Worm (Caenorhabditis elegans): ENCODE data around the gene epi-1.

Gene epi-1

DNA sequence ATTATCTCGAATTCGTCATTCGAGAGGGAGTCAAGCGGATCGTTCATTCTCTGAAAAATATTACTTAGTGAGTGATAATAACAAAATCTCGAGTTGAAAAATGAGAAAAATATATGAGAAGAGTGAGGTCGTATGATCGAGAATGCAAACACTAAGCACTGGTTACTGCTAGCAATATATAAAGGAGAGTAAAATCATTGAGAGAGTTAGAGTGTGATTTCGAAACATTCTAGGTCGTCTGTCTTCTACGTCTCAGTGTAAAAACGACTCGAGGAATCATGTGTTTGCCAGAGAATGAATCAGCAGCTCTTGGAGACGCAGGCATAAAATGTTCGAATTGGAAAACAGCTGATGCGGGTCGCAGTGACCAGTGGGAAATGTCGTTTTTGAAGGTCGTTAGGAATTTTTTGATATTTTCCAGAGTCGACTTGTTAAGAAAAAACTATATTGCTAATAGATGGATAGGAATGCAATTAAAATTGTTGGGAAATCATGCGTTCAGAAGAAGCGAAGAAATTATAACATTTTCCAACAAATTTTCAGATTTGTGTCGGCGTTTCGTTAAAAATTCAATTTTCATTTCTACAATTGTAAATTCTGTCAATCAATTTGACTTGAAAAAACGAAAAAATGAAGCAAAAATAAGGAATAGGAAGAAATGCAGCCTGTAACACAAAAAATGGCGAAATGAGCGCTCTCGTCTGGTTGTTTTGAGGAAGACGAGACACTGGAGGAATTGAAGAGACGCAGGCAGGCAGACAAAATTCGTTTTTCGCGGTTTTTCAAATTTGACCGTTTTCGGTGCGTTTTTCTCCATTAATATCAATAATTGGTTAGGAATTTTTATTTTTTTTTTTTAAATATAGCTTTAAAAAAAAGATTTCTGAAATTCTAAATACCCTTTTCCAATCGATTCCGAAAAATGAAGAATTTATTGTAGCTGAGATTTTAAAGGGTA, 30.7 kb downstream of the epi-1 start, which contains the start of gene allo-1 (continued):
- TF ChIP-seq hmg-1.2 (GFP tag; IDR thresholded peaks at IDR 0.05) (peak; percentile 100), attf-5 (GFP tag; optimal IDR thresholded peaks at IDR 0.05) (peak; percentile 90), nhr-90 (tag; optimal IDR thresholded peaks at IDR 0.05) (no peak), lin-40 (tag; optimal IDR thresholded peaks at IDR 0.05) (peak; percentile 52), cebp-1 (GFP tag; IDR thresholded peaks at IDR 0.05) (peak; percentile 97), cebp-1 (tag; optimal IDR thresholded peaks at IDR 0.05) (peak; percentile 98), ztf-25 (GFP tag; IDR thresholded peaks at IDR 0.05) (no peak), pbrm-1 (GFP tag; IDR thresholded peaks at IDR 0.05) (peak; percentile 49; the same call in 1 of the 2 replicates), madf-10 (tag; optimal IDR thresholded peaks at IDR 0.05) (peak; percentile 4), hlh-12 (tag; optimal IDR thresholded peaks at IDR 0.05) (no peak), K12H6.12 (tag; optimal IDR thresholded peaks at IDR 0.05) (peak; percentile 10), bed-2 (GFP tag; IDR thresholded peaks at IDR 0.05) (no peak), nhr-80 (tag; optimal IDR thresholded peaks at IDR 0.05) (peak; percentile 74), snpc-1.1 (tag; optimal IDR thresholded peaks at IDR 0.05; ENCODE audit: insufficient read depth) (no peak)

DNA sequence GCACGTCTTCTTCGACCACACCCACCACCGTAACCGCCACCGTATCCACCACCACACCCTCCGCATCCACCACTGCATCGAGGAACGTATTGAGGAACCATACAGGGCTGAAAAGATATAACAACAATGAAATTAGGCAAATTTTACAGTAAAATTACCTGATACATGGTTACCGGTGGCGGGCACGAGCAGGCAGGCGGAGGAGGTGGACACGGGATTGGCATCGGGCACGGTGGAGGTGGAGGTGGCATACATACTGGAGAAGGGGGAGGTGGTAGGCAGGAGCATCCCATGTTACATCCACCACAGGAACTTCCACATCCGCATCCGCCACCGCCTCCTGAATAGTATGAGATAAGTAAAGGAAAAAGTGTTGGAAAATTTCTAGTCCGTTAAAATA, 31.9 kb downstream of the epi-1 start:
- TF ChIP-seq snpc-1.3 (tag; optimal IDR thresholded peaks at IDR 0.05; ENCODE audit: insufficient read depth) (no peak), ztf-18 (tag; optimal IDR thresholded peaks at IDR 0.05) (no peak), ceh-58 (GFP tag; IDR thresholded peaks at IDR 0.05) (0 out of 2 replicates have a peak, but pooled peaks have one; percentile 49), pha-4 (tag; optimal IDR thresholded peaks at IDR 0.05) (no peak), let-526 (GFP tag; IDR thresholded peaks at IDR 0.05) (no peak), D2030.7 (GFP tag; IDR thresholded peaks at IDR 0.05) (no peak), F57C9.4 (tag; optimal IDR thresholded peaks at IDR 0.05) (no peak), dox-1 (GFP tag; IDR thresholded peaks at IDR 0.05) (peak; percentile 11; the same call in 1 of the 2 replicates)

DNA sequence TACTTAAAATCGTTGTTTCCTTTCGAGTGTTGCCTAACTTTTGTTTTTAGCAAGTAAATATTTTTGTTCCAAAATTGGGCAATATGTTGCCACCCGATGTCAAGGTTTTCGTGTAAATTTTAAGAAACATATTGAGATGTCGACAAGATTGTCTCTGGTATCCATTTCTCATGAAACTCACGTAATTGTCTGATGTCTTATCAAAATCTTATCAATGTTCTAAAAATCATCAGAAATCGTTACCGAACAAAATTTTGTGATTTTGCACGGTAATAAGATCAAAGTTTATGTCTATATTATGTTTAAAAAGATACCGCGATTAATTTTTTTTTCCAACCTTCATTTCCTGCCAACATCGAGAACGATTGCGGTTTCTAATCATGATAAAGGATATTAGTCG, 32.4 kb downstream of the epi-1 start:
- TF ChIP-seq T26A5.8 (tag; optimal IDR thresholded peaks at IDR 0.05) (no peak), dox-1 (GFP tag; IDR thresholded peaks at IDR 0.05) (no peak), F55B11.4 (tag; optimal IDR thresholded peaks at IDR 0.05; ENCODE audit: borderline replicate concordance, insufficient read depth) (no peak), dpl-1 (GFP tag; optimal IDR thresholded peaks at IDR 0.05) (no peak), repo-1 (tag; optimal IDR thresholded peaks at IDR 0.05) (no peak), athp-1 (tag; optimal IDR thresholded peaks at IDR 0.05) (no peak), F22D6.2 (tag; optimal IDR thresholded peaks at IDR 0.05) (no peak), ceh-91 (GFP tag; IDR thresholded peaks at IDR 0.05) (no peak), him-1 (tag; optimal IDR thresholded peaks at IDR 0.05) (no peak), F33H1.4 (GFP tag; IDR thresholded peaks at IDR 0.05) (no peak), F10E7.11 (tag; optimal IDR thresholded peaks at IDR 0.05) (no peak), zfh-2 (GFP tag; conservative IDR thresholded peaks at IDR 0.05) (no peak), nhr-90 (tag; optimal IDR thresholded peaks at IDR 0.05) (no peak), egl-18 (GFP tag; IDR thresholded peaks at IDR 0.05) (no peak), F39B2.1 (GFP tag; IDR thresholded peaks at IDR 0.05) (no peak), Y67H2A.10 (GFP tag; conservative IDR thresholded peaks at IDR 0.05) (no peak), nfya-2 (GFP tag; IDR thresholded peaks at IDR 0.05) (no peak)
